Worm (Caenorhabditis elegans) whole organism, L3 larva: Measurements from ENCODE around the gene K05D4.9.

Experiments
- R02D3.7 ChIP-seq: fragments of 150-350 bp; optimal IDR thresholded peaks from 2 replicates; lab custom pipeline; 2014; ENCODE audit warnings: missing biosample characterization, missing genetic modification characterization
- ama-1 ChIP-seq: fragments of 150-350 bp; optimal IDR thresholded peaks from 2 replicates; lab custom pipeline; 2018
- ceh-16 ChIP-seq: sonication (generic microtip); optimal IDR thresholded peaks from 2 replicates; lab custom pipeline; 2017; ENCODE audit warnings: missing biosample characterization, missing genetic modification characterization
- ceh-28 ChIP-seq: fragments of 150-350 bp; optimal IDR thresholded peaks from 2 replicates; lab custom pipeline; 2014; ENCODE audit warnings: missing biosample characterization, missing genetic modification reagents, missing genetic modification characterization
- ceh-82 ChIP-seq: fragments of 150-350 bp; optimal IDR thresholded peaks from 2 replicates; lab custom pipeline; 2014; ENCODE audit warnings: missing biosample characterization, missing genetic modification characterization
- ceh-9 ChIP-seq: sonication (generic microtip); optimal IDR thresholded peaks from 2 replicates; lab custom pipeline; 2018; ENCODE audit warnings: missing biosample characterization, missing genetic modification characterization
- egl-27 ChIP-seq: sonication (generic microtip); optimal IDR thresholded peaks from 4 replicates; lab custom pipeline; 2017; ENCODE audit warnings: missing biosample characterization, missing genetic modification reagents, missing genetic modification characterization
- egl-5 ChIP-seq: fragments of 150-350 bp; optimal IDR thresholded peaks from 2 replicates; lab custom pipeline; 2017; ENCODE audit warnings: missing biosample characterization, missing genetic modification reagents, missing genetic modification characterization, inconsistent platforms
- elt-2 ChIP-seq: sonication (generic microtip); optimal IDR thresholded peaks from 2 replicates; lab custom pipeline; 2016; ENCODE audit warnings: missing genetic modification reagents, mild to moderate bottlenecking, missing genetic modification characterization, missing compliant biosample characterization
- eor-1 ChIP-seq, 2 experiments: fragments of 150-350 bp; optimal IDR thresholded peaks; 2 replicates each; lab custom pipeline; 2014 to 2018; ENCODE audit warnings: missing biosample characterization in 2 of 2, missing genetic modification characterization in 2 of 2
- fkh-10 ChIP-seq: sonication (generic microtip); optimal IDR thresholded peaks from 2 replicates; lab custom pipeline; 2017; ENCODE audit warnings: missing biosample characterization, missing genetic modification reagents, missing genetic modification characterization
- fkh-2 ChIP-seq: fragments of 150-350 bp; optimal IDR thresholded peaks from 2 replicates; lab custom pipeline; 2014; ENCODE audit warnings: missing biosample characterization, missing genetic modification reagents, missing genetic modification characterization
- fos-1 ChIP-seq: fragments of 150-350 bp; optimal IDR thresholded peaks from 2 replicates; lab custom pipeline; 2014; ENCODE audit warnings: missing biosample characterization, missing genetic modification characterization
- hmg-11 ChIP-seq: sonication (generic microtip); optimal IDR thresholded peaks from 2 replicates; lab custom pipeline; 2016; ENCODE audit warnings: missing genetic modification characterization, missing compliant biosample characterization
- jun-1 ChIP-seq: fragments of 150-350 bp; optimal IDR thresholded peaks from 2 replicates; lab custom pipeline; 2014; ENCODE audit warnings: missing biosample characterization, missing genetic modification reagents, missing genetic modification characterization
- lin-15B ChIP-seq: fragments of 150-350 bp; optimal IDR thresholded peaks from 2 replicates; lab custom pipeline; 2014; ENCODE audit warnings: missing biosample characterization, missing genetic modification characterization
- lin-39 ChIP-seq: fragments of 150-350 bp; optimal IDR thresholded peaks from 2 replicates; lab custom pipeline; 2018; ENCODE audit warnings: missing biosample characterization, missing genetic modification reagents, missing genetic modification characterization
- lsy-12 ChIP-seq: sonication (generic microtip); optimal IDR thresholded peaks from 2 replicates; lab custom pipeline; 2016; ENCODE audit warnings: mild to moderate bottlenecking, missing genetic modification characterization, missing compliant biosample characterization
- mdl-1 ChIP-seq: fragments of 150-350 bp; optimal IDR thresholded peaks from 2 replicates; lab custom pipeline; 2014; ENCODE audit warnings: missing biosample characterization, missing genetic modification characterization
- mml-1 ChIP-seq: fragments of 150-350 bp; sonication (generic microtip); optimal IDR thresholded peaks from 3 replicates; lab custom pipeline; 2014; ENCODE audit warnings: missing biosample characterization, missing genetic modification characterization
- nfya-1 ChIP-seq: sonication (generic microtip); optimal IDR thresholded peaks from 2 replicates; lab custom pipeline; 2017; ENCODE audit warnings: missing genetic modification characterization, mild to moderate bottlenecking, missing compliant biosample characterization, antibody characterized with exemption, moderate library complexity; ENCODE audit not compliant: insufficient read depth
- nhr-11 ChIP-seq: fragments of 150-350 bp; optimal IDR thresholded peaks from 2 replicates; lab custom pipeline; 2014; ENCODE audit warnings: missing biosample characterization, missing genetic modification characterization
- nhr-12 ChIP-seq: fragments of 150-350 bp; optimal IDR thresholded peaks from 2 replicates; lab custom pipeline; 2014; ENCODE audit warnings: missing biosample characterization, missing genetic modification characterization
- nhr-23 ChIP-seq: fragments of 150-350 bp; optimal IDR thresholded peaks from 2 replicates; lab custom pipeline; 2014; ENCODE audit warnings: missing biosample characterization, missing genetic modification reagents, missing genetic modification characterization
- nhr-237 ChIP-seq: fragments of 150-350 bp; optimal IDR thresholded peaks from 2 replicates; lab custom pipeline; 2014; ENCODE audit warnings: missing biosample characterization, missing genetic modification characterization
- nhr-25 ChIP-seq: sonication (generic microtip); optimal IDR thresholded peaks from 2 replicates; lab custom pipeline; 2017; ENCODE audit warnings: missing biosample characterization, missing genetic modification characterization
- nhr-28 ChIP-seq: fragments of 150-350 bp; optimal IDR thresholded peaks from 2 replicates; lab custom pipeline; 2014; ENCODE audit warnings: missing biosample characterization, missing genetic modification characterization
- nhr-43 ChIP-seq: sonication (generic microtip); optimal IDR thresholded peaks from 2 replicates; lab custom pipeline; 2016; ENCODE audit warnings: mild to moderate bottlenecking, missing genetic modification characterization, missing compliant biosample characterization; ENCODE audit not compliant: poor library complexity, severe bottlenecking
- nhr-67 ChIP-seq: fragments of 150-350 bp; optimal IDR thresholded peaks from 2 replicates; lab custom pipeline; 2014; ENCODE audit warnings: missing biosample characterization, missing genetic modification characterization
- nhr-76 ChIP-seq: fragments of 150-350 bp; sonication (generic microtip); optimal IDR thresholded peaks from 5 replicates; lab custom pipeline; 2014; ENCODE audit warnings: missing biosample characterization, missing genetic modification characterization
- nhr-77 ChIP-seq: fragments of 150-350 bp; optimal IDR thresholded peaks from 2 replicates; lab custom pipeline; 2014; ENCODE audit warnings: missing biosample characterization, missing genetic modification characterization
- pha-4 ChIP-seq: fragments of 150-350 bp; optimal IDR thresholded peaks from 2 replicates; lab custom pipeline; 2014; ENCODE audit warnings: missing biosample characterization, missing genetic modification reagents, missing genetic modification characterization
- pqm-1 ChIP-seq: fragments of 150-350 bp; optimal IDR thresholded peaks from 2 replicates; lab custom pipeline; 2017; ENCODE audit warnings: missing biosample characterization, missing genetic modification characterization, inconsistent platforms
- sea-2 ChIP-seq: fragments of 150-350 bp; sonication (generic microtip); optimal IDR thresholded peaks from 4 replicates; lab custom pipeline; 2014; ENCODE audit warnings: missing biosample characterization, missing genetic modification reagents, missing genetic modification characterization
- skn-1 ChIP-seq: fragments of 150-350 bp; optimal IDR thresholded peaks from 2 replicates; lab custom pipeline; 2014; ENCODE audit warnings: missing biosample characterization, missing genetic modification characterization
- tbx-2 ChIP-seq: sonication (generic microtip); optimal IDR thresholded peaks from 2 replicates; lab custom pipeline; 2016; ENCODE audit warnings: mild to moderate bottlenecking, missing genetic modification characterization, missing compliant biosample characterization
- unc-39 ChIP-seq: sonication (generic microtip); optimal IDR thresholded peaks from 4 replicates; lab custom pipeline; 2017; ENCODE audit warnings: missing biosample characterization, missing genetic modification characterization
- unc-62 ChIP-seq: fragments of 150-350 bp; sonication (generic microtip); optimal IDR thresholded peaks from 4 replicates; lab custom pipeline; 2014; ENCODE audit warnings: missing biosample characterization, missing genetic modification reagents, missing genetic modification characterization
- ztf-11 ChIP-seq: fragments of 150-350 bp; optimal IDR thresholded peaks from 2 replicates; lab custom pipeline; 2014; ENCODE audit warnings: missing biosample characterization, missing genetic modification characterization
- ztf-4 ChIP-seq: fragments of 150-350 bp; optimal IDR thresholded peaks from 2 replicates; lab custom pipeline; 2014; ENCODE audit warnings: missing biosample characterization, missing genetic modification characterization

Gene K05D4.9

DNA sequence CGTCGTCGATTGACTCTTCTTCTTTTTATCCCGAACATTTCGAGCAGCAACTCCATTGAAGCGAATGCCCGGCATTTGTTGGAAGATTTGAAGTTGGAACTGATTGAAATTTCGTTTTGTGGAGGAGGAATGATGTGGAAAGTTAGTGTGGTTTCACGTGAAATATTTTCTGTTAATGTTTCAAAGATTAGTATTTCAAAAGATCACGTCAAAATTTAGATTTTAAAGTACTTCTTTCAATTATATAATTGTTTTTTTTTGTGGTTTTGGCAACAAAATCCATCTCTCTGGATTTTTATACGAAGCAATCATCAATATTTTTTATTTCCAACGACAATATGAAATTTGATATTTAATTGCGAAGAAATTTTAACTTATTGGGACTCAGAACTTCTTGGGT is 34.6 kb downstream of the K05D4.9 start, which contains the start of gene F44G3.7:
F44G3.7 (minus strand) TSS at position 101 of the 400 bp plus-strand sequence.
- no peak for TF ChIP-seq mdl-1 (tag; lab: Kevin White, UChicago)
- TF ChIP-seq lin-39 (tag; lab: Kevin White, UChicago), result no peak
- TF ChIP-seq nhr-11, result no peak
- TF ChIP-seq jun-1 (tag; lab: Kevin White, UChicago), result no peak
- TF ChIP-seq skn-1 (tag; lab: Kevin White, UChicago), result no peak
- no peak for TF ChIP-seq unc-62 (GFP tag; lab: Kevin White, UChicago)
- TF ChIP-seq ztf-4 (tag; lab: Kevin White, UChicago), result no peak
- TF ChIP-seq ceh-28 (tag; lab: Kevin White, UChicago), result no peak
- TF ChIP-seq pha-4 (tag; lab: Kevin White, UChicago), result no peak
- TF ChIP-seq egl-27, result no peak
- TF ChIP-seq eor-1 (tag; optimal IDR thresholded peaks at IDR 0.05; lab: Kevin White, UChicago), result no peak
- no peak for TF ChIP-seq R02D3.7
- no peak for TF ChIP-seq nhr-237 (tag; lab: Kevin White, UChicago)
- TF ChIP-seq egl-5, result no peak

DNA sequence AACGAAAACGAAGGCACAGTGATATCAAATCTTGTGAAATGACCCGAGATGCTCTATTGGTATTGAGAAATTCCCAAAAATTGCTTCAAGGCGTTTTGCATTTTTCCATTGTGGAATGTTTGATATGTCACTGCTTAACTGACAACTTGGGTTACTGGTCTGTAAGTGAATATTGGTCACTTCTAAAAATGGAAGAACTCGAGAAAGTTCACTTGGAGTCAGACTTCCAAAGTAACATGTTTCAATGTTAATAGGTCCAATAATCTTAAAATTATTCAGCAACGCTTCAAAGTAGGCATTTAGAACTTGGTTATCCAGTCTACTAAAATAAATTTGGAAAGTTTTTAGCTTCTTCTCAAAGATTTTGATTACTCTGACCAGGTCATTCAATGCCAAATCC is 38.9 kb downstream of the K05D4.9 start, which contains the start of gene fbxa-144:
fbxa-144 (minus strand) TSS at position 101 of the 400 bp plus-strand sequence.
- no peak for TF ChIP-seq nhr-237 (tag; lab: Kevin White, UChicago)
- no peak for TF ChIP-seq nhr-67 (tag; lab: Kevin White, UChicago)
- no peak for TF ChIP-seq pha-4 (tag; lab: Kevin White, UChicago)
- no peak for TF ChIP-seq ztf-11
- TF ChIP-seq nhr-43 (tag; lab: Kevin White, UChicago), result no peak
- TF ChIP-seq fkh-10 (GFP tag; lab: Kevin White, UChicago), result no peak
- TF ChIP-seq egl-5, result no peak
- TF ChIP-seq unc-62 (GFP tag; lab: Kevin White, UChicago), result no peak
- no peak for TF ChIP-seq nhr-77

DNA sequence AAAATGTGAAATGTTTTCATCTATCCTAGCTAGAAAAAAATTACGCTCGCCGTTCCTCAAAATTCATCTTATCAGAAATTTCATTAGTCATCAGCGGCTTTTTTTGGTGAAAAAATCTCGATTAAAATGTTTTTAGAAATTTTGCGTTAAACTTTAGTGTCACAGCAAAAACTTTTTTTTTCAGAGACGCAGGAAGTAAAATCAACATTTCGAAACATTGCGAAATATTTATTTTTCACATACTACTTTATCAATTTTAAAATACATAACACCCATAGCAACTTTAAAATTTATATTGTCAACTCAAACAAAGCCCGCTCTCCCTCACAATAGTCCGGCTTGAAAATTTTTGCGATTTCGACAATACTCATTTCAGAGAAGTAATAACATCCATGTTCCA is 39.4 kb downstream of the K05D4.9 start:
- no peak for TF ChIP-seq nfya-1 (tag; lab: Kevin White, UChicago)
- no peak for TF ChIP-seq fkh-2 (tag; lab: Kevin White, UChicago)
- no peak for TF ChIP-seq nhr-67 (tag; lab: Kevin White, UChicago)
- no peak for TF ChIP-seq nhr-12
- TF ChIP-seq fos-1 (tag; lab: Kevin White, UChicago), result no peak
- no peak for TF ChIP-seq pqm-1 (tag; lab: Kevin White, UChicago)
- no peak for TF ChIP-seq tbx-2
- TF ChIP-seq ceh-16 (tag; lab: Kevin White, UChicago), result no peak
- no peak for TF ChIP-seq mml-1 (tag; lab: Kevin White, UChicago)
- TF ChIP-seq eor-1 (tag; optimal IDR thresholded peaks at IDR 0.05; lab: Kevin White, UChicago), result no peak
- no peak for TF ChIP-seq ztf-4 (tag; lab: Kevin White, UChicago)
- TF ChIP-seq nhr-28 (tag; lab: Kevin White, UChicago), result no peak
- TF ChIP-seq lsy-12 (tag; lab: Kevin White, UChicago), result no peak
- TF ChIP-seq egl-27, result no peak
- no peak for TF ChIP-seq ceh-9
- no peak for TF ChIP-seq nhr-77
- TF ChIP-seq nhr-23 (tag; lab: Kevin White, UChicago), result no peak
- no peak for TF ChIP-seq ceh-82 (tag; lab: Kevin White, UChicago)
- no peak for TF ChIP-seq ama-1 (lab: Kevin White, UChicago)
- TF ChIP-seq, all 47 proteins: peak for 0

DNA sequence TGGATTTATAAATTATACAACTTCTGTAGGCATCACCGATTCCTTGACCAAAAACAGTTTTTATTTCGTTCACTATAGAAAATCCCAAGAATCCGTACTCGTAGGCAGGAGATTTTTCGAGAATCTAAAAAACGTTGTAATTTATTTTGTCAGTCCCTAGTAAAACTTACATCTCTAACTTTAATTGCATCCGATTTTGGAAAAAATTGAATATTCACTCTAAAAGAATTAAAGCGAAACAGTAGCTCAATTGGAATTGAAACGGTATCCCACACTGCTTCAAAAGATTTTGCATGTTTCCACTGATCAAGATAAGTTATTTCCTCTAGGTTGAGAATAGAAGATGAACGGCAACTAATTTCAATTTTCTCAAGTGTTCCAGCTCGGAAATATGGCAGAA is 40.4 kb downstream of the K05D4.9 start, which contains the start of gene fbxa-142:
fbxa-142 (minus strand) TSS at position 101 of the 400 bp plus-strand sequence.
- TF ChIP-seq unc-62 (GFP tag; lab: Kevin White, UChicago) (no peak), nfya-1 (tag; lab: Kevin White, UChicago) (no peak)

DNA sequence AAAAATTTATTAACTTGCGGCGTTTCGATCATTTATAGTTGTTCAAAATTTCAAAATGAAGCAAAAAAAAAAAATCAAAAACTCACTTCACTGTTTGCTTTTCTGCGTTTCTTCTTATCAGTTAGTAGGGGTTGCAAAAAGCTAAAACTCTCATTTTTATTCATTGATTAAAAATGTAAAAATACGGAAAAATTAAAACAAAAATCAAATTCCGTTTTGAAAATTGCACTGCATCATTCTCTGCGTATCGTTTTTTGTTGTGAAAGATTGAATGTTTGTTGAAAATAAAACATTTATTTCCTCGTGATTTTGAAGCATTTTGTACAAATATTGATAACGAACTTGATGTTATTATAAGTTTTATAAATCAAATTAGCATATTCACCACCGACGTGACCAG is 42.5 kb downstream of the K05D4.9 start:
- TF ChIP-seq tbx-2 (no peak), pha-4 (tag; lab: Kevin White, UChicago) (peak; percentile 49), fkh-2 (tag; lab: Kevin White, UChicago) (no peak), hmg-11 (no peak), sea-2 (GFP tag; lab: Kevin White, UChicago) (no peak), jun-1 (tag; lab: Kevin White, UChicago) (no peak), nhr-25 (tag; lab: Kevin White, UChicago) (no peak), egl-5 (no peak), nhr-67 (tag; lab: Kevin White, UChicago) (no peak), fkh-10 (GFP tag; lab: Kevin White, UChicago) (no peak), unc-62 (GFP tag; lab: Kevin White, UChicago) (no peak), pqm-1 (tag; lab: Kevin White, UChicago) (peak; percentile 74), mml-1 (tag; lab: Kevin White, UChicago) (no peak), ceh-16 (tag; lab: Kevin White, UChicago) (no peak), nhr-23 (tag; lab: Kevin White, UChicago) (no peak), nhr-12 (no peak), elt-2 (tag; lab: Kevin White, UChicago) (peak; percentile 63), eor-1 (tag; optimal IDR thresholded peaks at IDR 0.05; lab: Kevin White, UChicago) (no peak), ceh-82 (tag; lab: Kevin White, UChicago) (no peak), skn-1 (tag; lab: Kevin White, UChicago) (no peak), lin-15B (tag; lab: Kevin White, UChicago) (no peak), nhr-76 (tag; lab: Kevin White, UChicago) (no peak), unc-39 (no peak), mdl-1 (tag; lab: Kevin White, UChicago) (no peak), nhr-28 (tag; lab: Kevin White, UChicago) (no peak), egl-27 (no peak)
